Worm (Caenorhabditis elegans) whole organism, mixed stage, embryonic: ENCODE data around the gene dld-1.

Source experiments
- M03D4.4 ChIP-seq: sonication (generic microtip); optimal IDR thresholded peaks from 2 replicates; lab custom pipeline; 2017; ENCODE audit warnings: mild to moderate bottlenecking, missing genetic modification characterization, missing compliant biosample characterization
- bed-3 ChIP-seq: fragments of 200-800 bp; sonication (Bioruptor generic); optimal IDR thresholded peaks from 3 replicates; lab custom pipeline; 2018; ENCODE audit warnings: mild to moderate bottlenecking, missing genetic modification characterization, moderate library complexity, missing compliant biosample characterization
- blmp-1 ChIP-seq: fragments of 150-350 bp; optimal IDR thresholded peaks from 2 replicates; lab custom pipeline; 2014; ENCODE audit warnings: missing biosample characterization, missing genetic modification characterization
- ceh-43 ChIP-seq: fragments of 200-800 bp; sonication (Bioruptor generic); optimal IDR thresholded peaks from 2 replicates; lab custom pipeline; 2018; ENCODE audit warnings: mild to moderate bottlenecking, missing genetic modification characterization, moderate library complexity, missing compliant biosample characterization
- ces-1 ChIP-seq: fragments of 150-350 bp; optimal IDR thresholded peaks from 2 replicates; lab custom pipeline; 2014; ENCODE audit warnings: missing biosample characterization, missing genetic modification reagents, missing genetic modification characterization
- elt-1 ChIP-seq: sonication (generic microtip); optimal IDR thresholded peaks from 2 replicates; lab custom pipeline; 2017; ENCODE audit warnings: missing genetic modification characterization, mild to moderate bottlenecking, missing compliant biosample characterization, antibody characterized with exemption, moderate library complexity, borderline replicate concordance; ENCODE audit not compliant: insufficient read depth
- elt-3 ChIP-seq: fragments of 150-350 bp; optimal IDR thresholded peaks from 2 replicates; lab custom pipeline; 2014; ENCODE audit warnings: missing biosample characterization, missing genetic modification characterization
- flh-1 ChIP-seq: fragments of 200-800 bp; sonication (Bioruptor generic); optimal IDR thresholded peaks from 2 replicates; lab custom pipeline; 2018; ENCODE audit warnings: mild to moderate bottlenecking, missing genetic modification characterization, moderate library complexity, missing compliant biosample characterization
- hlh-1 ChIP-seq: fragments of 150-350 bp; optimal IDR thresholded peaks from 2 replicates; lab custom pipeline; 2014; ENCODE audit warnings: missing biosample characterization, missing genetic modification reagents, missing genetic modification characterization
- lin-13 ChIP-seq: fragments of 150-350 bp; optimal IDR thresholded peaks from 2 replicates; lab custom pipeline; 2014; ENCODE audit warnings: missing biosample characterization, missing genetic modification characterization
- lin-32 ChIP-seq: fragments of 200-800 bp; sonication (Bioruptor generic); optimal IDR thresholded peaks from 2 replicates; lab custom pipeline; 2018; ENCODE audit warnings: mild to moderate bottlenecking, missing genetic modification characterization, missing compliant biosample characterization
- mep-1 ChIP-seq: fragments of 150-350 bp; optimal IDR thresholded peaks from 2 replicates; lab custom pipeline; 2017; ENCODE audit warnings: missing biosample characterization, missing genetic modification reagents, missing genetic modification characterization, inconsistent platforms
- mls-2 ChIP-seq: sonication (generic microtip); optimal IDR thresholded peaks from 2 replicates; lab custom pipeline; 2016; ENCODE audit warnings: mild to moderate bottlenecking, missing genetic modification characterization, moderate library complexity, missing compliant biosample characterization
- nhr-2 ChIP-seq: fragments of 150-350 bp; optimal IDR thresholded peaks from 2 replicates; lab custom pipeline; 2014; ENCODE audit warnings: missing biosample characterization, missing genetic modification characterization
- pha-4 ChIP-seq: fragments of 150-350 bp; optimal IDR thresholded peaks from 2 replicates; lab custom pipeline; 2018; ENCODE audit warnings: missing biosample characterization, missing genetic modification reagents, missing genetic modification characterization
- sem-2 ChIP-seq: fragments of 200-800 bp; sonication (Bioruptor generic); optimal IDR thresholded peaks from 2 replicates; lab custom pipeline; 2018; ENCODE audit warnings: mild to moderate bottlenecking, missing genetic modification characterization, missing compliant biosample characterization
- tbx-8 ChIP-seq: fragments of 200-800 bp; sonication (Bioruptor generic); optimal IDR thresholded peaks from 2 replicates; lab custom pipeline; 2018; ENCODE audit warnings: mild to moderate bottlenecking, missing genetic modification characterization, moderate library complexity, missing compliant biosample characterization
- unc-120 ChIP-seq: sonication (generic microtip); optimal IDR thresholded peaks from 2 replicates; lab custom pipeline; 2017; ENCODE audit warnings: missing genetic modification characterization, missing compliant biosample characterization; ENCODE audit not compliant: poor library complexity, severe bottlenecking
- unc-39 ChIP-seq: fragments of 150-350 bp; optimal IDR thresholded peaks from 2 replicates; lab custom pipeline; 2014; ENCODE audit warnings: missing biosample characterization, missing genetic modification characterization
- unc-62 ChIP-seq: fragments of 150-350 bp; optimal IDR thresholded peaks from 2 replicates; lab custom pipeline; 2014; ENCODE audit warnings: missing biosample characterization, missing genetic modification reagents, missing genetic modification characterization
- ztf-11 ChIP-seq: fragments of 150-350 bp; optimal IDR thresholded peaks from 2 replicates; lab custom pipeline; 2014; ENCODE audit warnings: missing biosample characterization, missing genetic modification characterization

The dld-1 gene

ce11 chrIV:14505066-14505465 is 40.7 kb downstream of the dld-1 start, which contains the start of gene tag-273:
tag-273 (minus strand) TSS chrIV:14505166.
- TF ChIP-seq flh-1 (no peak), M03D4.4 (tag; lab: Kevin White, UChicago) (no peak), lin-13 (tag; lab: Kevin White, UChicago) (no peak), bed-3 (no peak), unc-62 (no peak), elt-3 (tag; lab: Kevin White, UChicago) (no peak), lin-32 (no peak), mep-1 (tag; lab: Kevin White, UChicago) (no peak), blmp-1 (tag; lab: Kevin White, UChicago) (no peak), unc-39 (tag; lab: Kevin White, UChicago) (no peak), pha-4 (no peak), mls-2 (tag; lab: Kevin White, UChicago) (no peak)
- TF ChIP-seq, all 35 proteins: peak for 0

ce11 chrIV:14506042-14506441 is 41.7 kb downstream of the dld-1 start:
- no peak for TF ChIP-seq pha-4
- TF ChIP-seq hlh-1 = peak; percentile 54
- TF ChIP-seq, all 35 proteins: peak for 1

DNA sequence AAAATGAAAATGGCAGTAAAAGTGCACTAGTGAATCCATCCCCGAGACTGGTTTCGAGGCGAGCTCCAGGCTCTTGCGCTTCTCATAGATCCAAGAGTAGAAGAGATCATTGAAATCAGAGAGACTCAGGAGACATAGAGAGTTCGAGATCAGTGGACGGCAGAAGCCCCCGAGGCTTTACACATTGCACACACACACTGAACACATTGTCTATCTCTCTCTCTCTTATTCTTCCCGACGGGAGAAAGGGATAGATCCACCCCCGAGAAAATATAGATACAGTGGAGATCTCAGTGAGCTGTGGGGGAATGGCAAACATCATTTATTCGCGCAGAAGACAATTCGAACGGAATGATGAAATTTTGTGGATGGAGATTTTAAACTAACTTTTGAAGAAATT is 42.7 kb downstream of the dld-1 start:
- TF ChIP-seq unc-62 (peak; percentile 36), ztf-11 (tag; lab: Kevin White, UChicago) (no peak), hlh-1 (peak; percentile 71)

DNA sequence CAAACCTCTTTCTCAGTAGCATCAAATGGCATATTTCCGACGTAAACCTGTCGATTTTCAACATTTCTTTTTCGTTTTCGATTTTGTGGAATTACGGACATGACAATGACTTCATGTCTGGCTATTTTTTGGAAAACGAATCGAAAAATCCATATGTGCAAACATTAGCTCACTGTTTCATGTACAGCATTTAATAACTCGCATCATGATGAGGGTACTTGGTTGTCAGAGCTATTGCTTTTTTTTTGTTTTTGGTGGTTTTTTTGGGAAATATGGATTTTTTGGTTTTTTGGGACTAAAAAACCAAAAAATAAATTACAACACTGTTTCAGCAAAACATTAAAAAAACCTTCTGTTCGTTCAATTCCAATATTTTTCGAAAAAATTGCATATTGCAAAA is 48.1 kb downstream of the dld-1 start, which contains the start of gene Y57G11A.5:
Gene Y57G11A.5, minus strand, starts transcription at position 101 of the 400 bp plus-strand sequence.
- TF ChIP-seq M03D4.4 (tag; lab: Kevin White, UChicago) = no peak
- TF ChIP-seq elt-1 = no peak
- no peak for TF ChIP-seq ztf-11 (tag; lab: Kevin White, UChicago)
- no peak for TF ChIP-seq tbx-8 (GFP tag; lab: Kevin White, UChicago)
- no peak for TF ChIP-seq flh-1
- TF ChIP-seq ces-1 (GFP tag; lab: Kevin White, UChicago) = no peak

- TF ChIP-seq unc-120 = no peak
- TF ChIP-seq M03D4.4 (tag; lab: Kevin White, UChicago) = no peak
- no peak for TF ChIP-seq unc-39 (tag; lab: Kevin White, UChicago)
- no peak for TF ChIP-seq nhr-2 (tag; lab: Kevin White, UChicago)
- TF ChIP-seq sem-2 (GFP tag; lab: Kevin White, UChicago) = no peak
- no peak for TF ChIP-seq ceh-43 (GFP tag; lab: Kevin White, UChicago)
- no peak for TF ChIP-seq mep-1 (tag; lab: Kevin White, UChicago)
These were observed 50.8 kb downstream of the dld-1 start for ce11 chrIV:14515162-14515561.
